Worm (Caenorhabditis elegans) whole organism, L3 larva: Measurements from ENCODE around the gene C29E4.17.

ENCODE experiments used
- R02D3.7 ChIP-seq: fragments of 150-350 bp; optimal IDR thresholded peaks from 2 replicates; lab custom pipeline; 2014; ENCODE audit warnings: missing biosample characterization, missing genetic modification characterization
- elt-1 ChIP-seq: fragments of 150-350 bp; optimal IDR thresholded peaks from 2 replicates; lab custom pipeline; 2014; ENCODE audit warnings: missing biosample characterization, missing genetic modification characterization
- nhr-237 ChIP-seq: fragments of 150-350 bp; optimal IDR thresholded peaks from 2 replicates; lab custom pipeline; 2014; ENCODE audit warnings: missing biosample characterization, missing genetic modification characterization
- zag-1 ChIP-seq: fragments of 150-350 bp; optimal IDR thresholded peaks from 2 replicates; lab custom pipeline; 2014; ENCODE audit warnings: missing biosample characterization, missing genetic modification characterization

DNA sequence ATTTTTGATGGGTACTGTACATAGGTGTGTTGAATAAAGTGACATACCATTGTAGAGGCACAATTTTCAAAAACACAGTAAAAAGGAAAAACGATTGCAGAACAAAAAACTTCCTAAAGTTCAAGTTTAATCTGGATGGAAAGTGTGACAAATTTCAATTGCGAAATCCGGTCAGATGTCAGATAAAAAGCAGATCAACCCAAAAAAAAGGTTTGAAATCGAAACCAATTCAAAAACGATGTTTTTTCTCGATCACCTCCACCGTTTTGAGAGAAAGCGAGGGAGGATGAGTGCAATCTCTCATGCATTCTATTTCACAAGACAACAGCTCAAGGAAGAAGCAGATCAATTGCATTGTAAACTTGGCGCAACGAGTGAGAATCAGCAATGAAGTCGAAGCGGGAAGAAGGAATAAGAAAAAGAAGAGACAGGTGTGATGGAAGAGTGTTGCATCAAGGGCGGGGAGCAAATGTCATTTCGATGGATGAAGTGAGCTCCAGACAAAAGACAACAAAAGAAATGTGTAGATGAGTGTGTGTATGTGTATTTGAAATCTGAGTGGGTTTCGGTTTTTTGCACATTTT is 42.1 kb upstream of the C29E4.17 start:
- TF ChIP-seq elt-1 (tag; lab: Kevin White, UChicago) (no peak), R02D3.7 (tag; lab: Kevin White, UChicago) (no peak), nhr-237 (tag; lab: Kevin White, UChicago) (no peak), zag-1 (no peak)
